Worm (Caenorhabditis elegans) whole organism, early embryonic: ENCODE data around the gene W08E12.2.
"Not testable (repeated sequence)": the region's sequence is repeated elsewhere in the genome, so short reads cannot be mapped to it uniquely, and the experiment has no call there.

Experiments
- B0310.2 ChIP-seq: sonication (generic microtip); optimal IDR thresholded peaks from 2 replicates; lab custom pipeline; 2016; ENCODE audit warnings: mild to moderate bottlenecking, missing genetic modification characterization, missing compliant biosample characterization
- F13C5.2 ChIP-seq: sonication (generic microtip); optimal IDR thresholded peaks from 2 replicates; lab custom pipeline; 2017; ENCODE audit warnings: mild to moderate bottlenecking, missing genetic modification characterization, inconsistent platforms, missing compliant biosample characterization
- aly-1 ChIP-seq: sonication (generic microtip); optimal IDR thresholded peaks from 2 replicates; lab custom pipeline; 2016; ENCODE audit warnings: missing genetic modification characterization, missing compliant biosample characterization
- ama-1 ChIP-seq: fragments of 150-350 bp; optimal IDR thresholded peaks from 2 replicates; lab custom pipeline; 2014
- ceh-13 ChIP-seq: fragments of 200-800 bp; sonication (Bioruptor generic); optimal IDR thresholded peaks from 2 replicates; lab custom pipeline; 2018; ENCODE audit warnings: mild to moderate bottlenecking, missing genetic modification characterization, missing compliant biosample characterization
- ceh-36 ChIP-seq: sonication (generic microtip); optimal IDR thresholded peaks from 2 replicates; lab custom pipeline; 2016; ENCODE audit warnings: missing genetic modification characterization, inconsistent platforms, missing compliant biosample characterization
- ets-7 ChIP-seq: sonication (generic microtip); optimal IDR thresholded peaks from 2 replicates; lab custom pipeline; 2016; ENCODE audit warnings: missing genotype, missing genetic modification characterization, missing compliant biosample characterization
- flt-1 ChIP-seq: fragments of 200-800 bp; sonication (Bioruptor generic); IDR thresholded peaks from 2 replicates; pipeline ENCODE4 v1.3.6; 2022; ENCODE audit warnings: missing genetic modification characterization, missing compliant biosample characterization
- hmbx-1 ChIP-seq: sonication (generic microtip); optimal IDR thresholded peaks from 2 replicates; lab custom pipeline; 2016; ENCODE audit warnings: mild to moderate bottlenecking, missing genetic modification characterization, missing compliant biosample characterization
- hmg-4 ChIP-seq: fragments of 200-800 bp; sonication (Bioruptor generic); optimal IDR thresholded peaks from 2 replicates; lab custom pipeline; 2018; ENCODE audit warnings: mild to moderate bottlenecking, missing genetic modification characterization, missing compliant biosample characterization
- hnd-1 ChIP-seq: sonication (generic microtip); optimal IDR thresholded peaks from 2 replicates; lab custom pipeline; 2016; ENCODE audit warnings: missing genetic modification characterization, missing compliant biosample characterization
- pes-1 ChIP-seq: fragments of 200-800 bp; sonication (Bioruptor generic); IDR thresholded peaks from 2 replicates; pipeline ENCODE4 v1.3.6; 2022; ENCODE audit warnings: missing genetic modification reagents, missing genetic modification characterization, missing compliant biosample characterization
- scrt-1 ChIP-seq: fragments of 200-800 bp; sonication (Bioruptor generic); IDR thresholded peaks from 2 replicates; pipeline ENCODE4 v1.3.6; 2022; ENCODE audit warnings: missing genetic modification characterization, missing compliant biosample characterization
- sea-1 ChIP-seq: fragments of 200-800 bp; sonication (Bioruptor generic); conservative IDR thresholded peaks from 2 replicates; pipeline ENCODE4 v1.3.6; 2022; ENCODE audit warnings: missing genetic modification characterization, missing compliant biosample characterization
- tbx-11 ChIP-seq: fragments of 200-800 bp; sonication (Bioruptor generic); IDR thresholded peaks from 2 replicates; pipeline ENCODE4 v1.3.6; 2022; ENCODE audit warnings: missing genetic modification characterization, missing compliant biosample characterization
- tbx-37 ChIP-seq: fragments of 200-800 bp; sonication (Bioruptor generic); conservative IDR thresholded peaks from 2 replicates; pipeline ENCODE4 v1.3.6; 2022; ENCODE audit warnings: missing genetic modification reagents, missing genetic modification characterization, missing compliant biosample characterization
- tra-4 ChIP-seq: sonication (generic microtip); optimal IDR thresholded peaks from 2 replicates; lab custom pipeline; 2017; ENCODE audit warnings: missing genetic modification characterization, missing compliant biosample characterization

The W08E12.2 gene

DNA sequence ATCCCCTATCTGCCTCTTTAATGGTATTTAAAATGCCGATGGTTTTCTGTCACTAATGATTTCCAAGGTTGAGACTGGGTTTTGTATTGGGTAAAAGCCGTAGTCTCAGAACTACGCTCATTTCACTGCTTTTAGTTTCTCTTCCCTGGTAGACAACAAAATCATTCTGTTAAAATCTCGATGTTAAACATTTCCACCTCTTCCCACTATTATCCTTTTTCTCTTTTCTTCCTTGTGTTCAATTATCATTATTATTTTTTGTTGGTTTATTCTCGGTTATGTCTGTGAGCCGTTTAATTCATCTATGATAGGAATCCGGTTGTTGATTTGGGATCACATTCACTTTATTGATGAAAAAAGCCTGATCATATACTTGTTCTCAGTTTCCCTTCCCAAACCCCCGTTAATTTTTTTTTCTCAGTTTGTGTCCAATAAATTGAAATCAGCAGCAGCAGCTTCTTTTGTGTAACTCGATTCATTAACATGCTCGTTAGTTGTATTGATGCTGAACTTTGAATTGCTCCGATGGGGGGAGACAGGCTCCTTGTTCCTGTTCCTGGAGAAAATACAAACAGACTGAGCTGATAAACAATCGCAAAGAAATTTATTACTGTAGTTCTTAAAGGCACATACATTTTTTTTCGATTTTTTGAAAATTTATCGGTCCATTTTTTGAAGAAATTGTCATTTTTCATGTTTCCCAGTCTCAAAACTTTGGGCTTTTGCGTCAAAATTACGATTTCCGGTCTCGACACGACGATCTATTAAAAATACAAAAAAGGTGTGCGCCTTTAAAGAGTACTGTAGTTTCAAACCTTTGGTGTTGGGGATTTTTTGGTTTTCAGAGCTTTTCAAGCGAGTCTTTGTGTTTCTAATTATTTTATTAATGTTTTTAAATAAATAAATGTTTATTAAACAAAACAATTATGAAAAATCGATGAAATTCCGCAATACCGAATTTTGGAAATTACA is 8.8 kb upstream of the W08E12.2 start:
- no peak for TF ChIP-seq tbx-37 (GFP tag; lab: Robert Waterston, UW)
- TF ChIP-seq ama-1 = no peak
- TF ChIP-seq sea-1 (GFP tag; lab: Robert Waterston, UW) = no peak
- TF ChIP-seq hmg-4 (GFP tag; lab: Kevin White, UChicago) = no peak
- TF ChIP-seq pes-1 (GFP tag; lab: Robert Waterston, UW) = no peak
- TF ChIP-seq ceh-13 (GFP tag; lab: Kevin White, UChicago) = no peak
- TF ChIP-seq flt-1 (GFP tag; lab: Robert Waterston, UW) = no peak
- no peak for TF ChIP-seq ets-7 (tag; lab: Kevin White, UChicago)
- TF ChIP-seq aly-1 (tag; lab: Kevin White, UChicago) = no peak
- no peak for TF ChIP-seq hmbx-1 (tag; lab: Kevin White, UChicago)

DNA sequence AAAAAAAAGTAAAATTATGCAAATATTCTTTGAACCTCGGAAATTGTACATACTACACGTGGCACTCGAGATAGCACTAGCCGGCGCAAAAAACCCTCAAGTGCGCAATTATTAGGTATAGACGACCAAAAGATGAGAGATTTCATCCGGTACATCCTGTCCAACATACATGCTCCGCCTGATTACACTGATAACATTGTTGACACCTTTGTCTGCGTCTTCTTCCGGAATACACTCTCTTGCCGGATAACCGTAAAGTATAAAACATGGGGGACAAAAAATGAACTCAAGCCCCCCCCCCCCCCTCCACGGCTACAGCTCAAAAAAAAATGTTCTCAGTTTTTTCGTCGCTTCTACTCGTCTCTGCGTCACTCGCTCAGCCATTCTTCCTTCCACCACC is 7.4 kb upstream of the W08E12.2 start, which contains the start of gene W08E12.6:
TSS of gene W08E12.6 (plus strand) at position 301 of the 400 bp plus-strand sequence.
- TF ChIP-seq sea-1 (GFP tag; lab: Robert Waterston, UW) (no peak), pes-1 (GFP tag; lab: Robert Waterston, UW) (no peak), aly-1 (tag; lab: Kevin White, UChicago) (no peak)

DNA sequence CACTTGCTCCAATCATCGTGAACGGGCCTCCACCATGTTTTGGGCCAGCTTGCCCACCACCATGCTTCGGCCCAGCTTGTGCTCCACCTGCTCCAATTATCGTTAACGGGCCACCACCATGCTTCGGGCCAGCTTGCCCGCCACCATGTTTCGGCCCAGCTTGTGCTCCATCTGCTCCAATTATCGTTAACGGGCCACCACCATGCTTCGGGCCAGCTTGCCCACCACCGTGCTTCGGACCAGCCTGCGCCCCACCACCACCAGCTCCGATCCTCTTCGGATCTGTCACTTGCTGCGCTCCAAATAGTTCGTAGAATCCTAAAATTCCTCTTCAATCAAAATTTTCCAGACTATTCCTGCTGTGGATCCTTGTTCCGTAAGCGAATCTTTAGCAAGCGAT is 6.4 kb upstream of the W08E12.2 start:
- TF ChIP-seq tbx-11 (GFP tag; lab: Robert Waterston, UW) (no peak), sea-1 (GFP tag; lab: Robert Waterston, UW) (0 out of 2 replicates have a peak, but pooled peaks have one; percentile 29), ets-7 (tag; lab: Kevin White, UChicago) (no peak), ceh-13 (GFP tag; lab: Kevin White, UChicago) (no peak), ama-1 (no peak), hmg-4 (GFP tag; lab: Kevin White, UChicago) (no peak), aly-1 (tag; lab: Kevin White, UChicago) (no peak)

DNA sequence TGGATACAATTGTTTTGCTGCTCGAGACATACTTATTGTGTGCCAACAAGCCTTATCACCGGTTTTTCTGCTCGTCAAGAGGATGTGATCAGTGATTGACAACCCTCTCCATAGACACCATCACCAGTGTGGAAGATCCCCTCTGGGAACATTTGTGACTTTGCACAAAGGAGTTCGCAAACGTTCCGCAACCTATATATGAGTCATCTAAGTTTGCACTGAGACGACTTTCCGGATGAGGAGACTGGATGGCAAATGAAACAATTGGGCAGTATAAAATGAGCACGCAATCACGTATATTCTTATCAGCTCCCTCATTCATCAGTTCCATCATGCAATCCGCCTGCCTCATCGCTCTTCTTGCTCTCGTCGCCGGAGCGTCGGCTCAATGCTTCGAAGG is 5.2 kb upstream of the W08E12.2 start, which contains the start of gene W08E12.5:
TSS of gene W08E12.5 (plus strand) at position 301 of the 400 bp plus-strand sequence.
- TF ChIP-seq pes-1 (GFP tag; lab: Robert Waterston, UW) (no peak), tbx-11 (GFP tag; lab: Robert Waterston, UW) (no peak), ets-7 (tag; lab: Kevin White, UChicago) (no peak), F13C5.2 (no peak), tra-4 (tag; lab: Kevin White, UChicago) (no peak), aly-1 (tag; lab: Kevin White, UChicago) (no peak), ceh-36 (tag; lab: Kevin White, UChicago) (no peak), tbx-37 (GFP tag; lab: Robert Waterston, UW) (no peak), hnd-1 (tag; lab: Kevin White, UChicago) (no peak)

DNA sequence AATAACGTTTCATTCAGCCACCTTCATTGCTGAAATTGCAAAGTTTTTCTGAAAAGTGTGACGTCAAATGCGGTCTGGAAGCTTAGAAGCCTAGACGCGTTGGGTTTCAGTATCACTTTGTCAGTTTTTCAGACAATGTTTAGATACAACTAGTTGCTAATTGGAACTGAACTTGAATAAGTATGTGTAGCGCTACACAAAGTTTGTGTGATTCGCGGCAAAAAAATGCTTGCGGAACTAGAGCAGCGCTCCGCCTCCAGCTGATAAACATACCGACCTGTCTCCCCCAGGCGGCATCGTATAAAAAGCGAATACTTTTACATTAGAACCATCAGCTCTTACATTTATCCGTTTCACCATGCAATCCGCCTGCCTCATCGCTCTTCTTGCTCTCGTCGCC is 3.6 kb upstream of the W08E12.2 start, which contains the start of gene W08E12.4:
TSS of gene W08E12.4 (plus strand) at position 301 of the 400 bp plus-strand sequence.
- not testable (repeated sequence) for TF ChIP-seq hmg-4 (GFP tag; lab: Kevin White, UChicago); B0310.2 (tag; lab: Kevin White, UChicago); tra-4 (tag; lab: Kevin White, UChicago)

DNA sequence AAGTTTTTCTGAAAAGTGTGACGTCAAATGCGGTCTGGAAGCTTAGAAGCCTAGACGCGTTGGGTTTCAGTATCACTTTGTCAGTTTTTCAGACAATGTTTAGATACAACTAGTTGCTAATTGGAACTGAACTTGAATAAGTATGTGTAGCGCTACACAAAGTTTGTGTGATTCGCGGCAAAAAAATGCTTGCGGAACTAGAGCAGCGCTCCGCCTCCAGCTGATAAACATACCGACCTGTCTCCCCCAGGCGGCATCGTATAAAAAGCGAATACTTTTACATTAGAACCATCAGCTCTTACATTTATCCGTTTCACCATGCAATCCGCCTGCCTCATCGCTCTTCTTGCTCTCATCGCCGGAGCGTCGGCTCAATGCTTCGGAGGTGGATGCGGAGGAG is 2.0 kb upstream of the W08E12.2 start, which contains the start of gene idpp-12:
TSS of gene idpp-12 (plus strand) at position 301 of the 400 bp plus-strand sequence.
- not testable (repeated sequence) for TF ChIP-seq sea-1 (GFP tag; lab: Robert Waterston, UW); B0310.2 (tag; lab: Kevin White, UChicago); ceh-13 (GFP tag; lab: Kevin White, UChicago)

DNA sequence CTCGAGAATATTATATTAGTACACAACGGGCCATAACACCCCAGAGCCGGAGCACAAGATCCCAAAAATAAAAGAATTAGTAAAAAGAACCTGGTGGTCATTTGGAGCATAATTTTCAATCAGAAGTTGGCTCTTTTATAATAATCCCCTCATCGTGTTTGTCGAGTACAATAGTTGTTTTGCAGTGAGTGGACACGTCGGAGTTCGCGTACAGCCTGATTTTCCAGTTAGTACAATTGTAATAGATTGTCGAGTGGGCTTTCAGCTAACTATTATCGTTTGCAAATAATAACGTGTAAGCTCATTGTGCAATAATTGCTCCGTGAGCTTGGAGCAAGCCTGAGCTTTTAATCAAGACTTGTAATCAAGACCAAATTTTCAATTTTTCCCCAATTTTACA is 1.8 kb downstream of the W08E12.2 start, which contains the start of gene W08E12.9:
TSS of gene W08E12.9 (minus strand) at position 101 of the 400 bp plus-strand sequence.
- TF ChIP-seq hnd-1 (tag; lab: Kevin White, UChicago) = no peak
- TF ChIP-seq tra-4 (tag; lab: Kevin White, UChicago) = no peak
- no peak for TF ChIP-seq hmg-4 (GFP tag; lab: Kevin White, UChicago)
- TF ChIP-seq hmbx-1 (tag; lab: Kevin White, UChicago) = no peak
- no peak for TF ChIP-seq tbx-11 (GFP tag; lab: Robert Waterston, UW)
- no peak for TF ChIP-seq aly-1 (tag; lab: Kevin White, UChicago)
- TF ChIP-seq ceh-13 (GFP tag; lab: Kevin White, UChicago) = no peak
- TF ChIP-seq F13C5.2 = no peak
- no peak for TF ChIP-seq ceh-36 (tag; lab: Kevin White, UChicago)
- no peak for TF ChIP-seq sea-1 (GFP tag; lab: Robert Waterston, UW)
- TF ChIP-seq B0310.2 (tag; lab: Kevin White, UChicago) = no peak
- no peak for TF ChIP-seq ets-7 (tag; lab: Kevin White, UChicago)
- TF ChIP-seq pes-1 (GFP tag; lab: Robert Waterston, UW) = no peak

DNA sequence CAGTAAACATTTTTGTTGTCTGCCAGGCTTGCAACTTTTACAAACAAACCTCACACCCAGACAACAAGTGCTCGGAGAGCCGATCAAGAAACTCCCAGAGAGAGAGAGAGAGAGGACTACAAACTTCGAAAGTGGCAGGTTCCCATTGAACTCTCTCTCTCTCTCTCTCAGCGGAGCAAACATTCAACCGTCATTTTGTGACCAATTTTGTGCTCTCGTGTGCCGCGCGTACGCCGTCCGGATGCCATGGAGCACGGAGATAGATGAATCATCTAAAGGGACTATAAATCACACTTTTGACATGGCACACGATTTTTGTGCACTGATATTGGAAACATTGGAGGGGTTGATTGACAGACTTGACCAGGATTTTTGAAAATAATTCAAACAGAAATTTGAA is 3.2 kb downstream of the W08E12.2 start:
- TF ChIP-seq ceh-13 (GFP tag; lab: Kevin White, UChicago) = no peak
- no peak for TF ChIP-seq tra-4 (tag; lab: Kevin White, UChicago)
- no peak for TF ChIP-seq hmg-4 (GFP tag; lab: Kevin White, UChicago)
- TF ChIP-seq flt-1 (GFP tag; lab: Robert Waterston, UW) = no peak
- no peak for TF ChIP-seq ama-1
- no peak for TF ChIP-seq F13C5.2
- no peak for TF ChIP-seq tbx-11 (GFP tag; lab: Robert Waterston, UW)
- TF ChIP-seq tbx-37 (GFP tag; lab: Robert Waterston, UW) = no peak
- TF ChIP-seq hmbx-1 (tag; lab: Kevin White, UChicago) = no peak
- no peak for TF ChIP-seq scrt-1 (GFP tag; lab: Robert Waterston, UW)
